Worm (Caenorhabditis elegans) whole organism, L4/young adult: ENCODE measurements around the gene F52H2.5.

Source experiments
- W03F9.2 ChIP-seq: fragments of 150-350 bp; optimal IDR thresholded peaks from 2 replicates; lab custom pipeline; 2014; ENCODE audit warnings: missing biosample characterization, missing genetic modification characterization
- dao-5 ChIP-seq: sonication (generic microtip); optimal IDR thresholded peaks from 2 replicates; lab custom pipeline; 2016; ENCODE audit warnings: missing genotype, missing genetic modification characterization, moderate library complexity, missing compliant biosample characterization
- him-1 ChIP-seq: sonication (generic microtip); optimal IDR thresholded peaks from 2 replicates; lab custom pipeline; 2016; ENCODE audit warnings: missing genotype, missing genetic modification reagents, missing genetic modification characterization, missing compliant biosample characterization

DNA sequence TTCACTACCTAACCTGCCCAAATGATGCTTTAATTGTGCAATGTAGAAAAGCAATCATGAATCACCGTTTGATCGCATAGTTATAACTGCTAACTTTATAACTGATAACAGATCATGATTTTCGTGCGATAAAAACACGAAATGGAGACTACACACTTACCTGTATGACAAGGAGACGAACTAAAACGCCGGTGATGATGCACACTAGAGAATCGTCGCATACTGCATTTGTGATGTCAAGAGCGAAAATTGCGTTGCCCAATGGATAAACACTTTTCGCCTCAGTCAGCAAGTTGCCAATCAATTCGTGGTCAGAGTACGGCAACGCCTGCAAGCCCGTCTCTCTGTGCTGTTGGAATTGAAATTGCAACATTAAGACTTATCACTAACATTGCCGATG lies 9.2 kb upstream of the F52H2.5 start:
- no peak for TF ChIP-seq W03F9.2 (tag; lab: Kevin White, UChicago)
- TF ChIP-seq dao-5 (tag; lab: Kevin White, UChicago) = no peak
- TF ChIP-seq him-1 = no peak
